Fruit fly (Drosophila melanogaster) S2 (cell line): ENCODE data around the gene mld.

Experiments used
- CG8478 ChIP-seq: fragments of >200 bp; optimal IDR thresholded peaks from 2 replicates; lab custom pipeline; 2018
- CTCF ChIP-seq, 2 experiments: fragments of >200 bp; optimal IDR thresholded peaks; 2 replicates each; lab custom pipeline; 2018

DNA sequence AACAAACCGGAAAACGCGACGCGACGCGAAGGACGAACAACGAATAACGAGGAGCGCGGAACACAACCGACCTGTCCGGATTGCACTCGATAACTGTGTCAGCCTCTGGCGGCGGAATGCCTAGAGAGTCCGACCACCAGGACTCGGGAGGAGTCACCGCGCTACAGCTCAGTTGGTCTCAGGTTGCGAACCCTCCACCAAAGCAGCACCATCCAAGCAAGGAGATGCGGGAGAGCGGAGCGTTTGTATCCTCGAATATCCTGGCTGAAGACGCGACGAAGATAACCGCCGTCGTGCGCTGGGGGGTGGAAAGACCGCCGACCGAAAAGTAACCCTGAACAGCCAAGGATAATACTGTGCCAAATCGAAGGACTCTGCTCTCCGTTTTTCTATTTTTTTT lies 8.1 kb upstream of the mld start:
- TF ChIP-seq CG8478 (no peak), CTCF (optimal IDR thresholded peaks at IDR 0.05; lab: Kevin White, UChicago) (no peak)
